Fruit fly (Drosophila melanogaster) whole organism, embryonic: ENCODE measurements around the gene Pxn.

Source experiments
- Antp ChIP-seq: fragments of 200-800 bp; sonication (Bioruptor generic); optimal IDR thresholded peaks from 3 replicates; lab custom pipeline; 2016; ENCODE audit warnings: missing biosample characterization, missing genetic modification characterization
- CG11504 ChIP-seq: fragments of 200-800 bp; sonication (Bioruptor generic); optimal IDR thresholded peaks from 3 replicates; lab custom pipeline; 2019; ENCODE audit warnings: missing biosample characterization, mild to moderate bottlenecking, missing genetic modification characterization, moderate library complexity
- CG13296 ChIP-seq: fragments of 200-800 bp; sonication (Bioruptor generic); optimal IDR thresholded peaks from 3 replicates; lab custom pipeline; 2018; ENCODE audit warnings: missing biosample characterization, mild to moderate bottlenecking, missing genetic modification characterization
- CG14441 ChIP-seq: fragments of 200-800 bp; sonication (Bioruptor generic); IDR thresholded peaks from 2 replicates; pipeline ENCODE4 v1.3.6; 2022; ENCODE audit warnings: missing biosample characterization, missing genetic modification characterization
- CG14710 ChIP-seq: fragments of 200-800 bp; sonication (Bioruptor generic); optimal IDR thresholded peaks from 3 replicates; lab custom pipeline; 2019; ENCODE audit warnings: missing biosample characterization, mild to moderate bottlenecking, missing genetic modification characterization, moderate library complexity
- CG1603 ChIP-seq: fragments of 200-800 bp; sonication (Bioruptor generic); optimal IDR thresholded peaks from 2 replicates; lab custom pipeline; 2019; ENCODE audit warnings: missing biosample characterization, mild to moderate bottlenecking, missing genetic modification characterization, moderate library complexity
- CG1647 ChIP-seq: fragments of 200-800 bp; sonication (Bioruptor generic); optimal IDR thresholded peaks from 3 replicates; lab custom pipeline; 2016; ENCODE audit warnings: missing biosample characterization, missing genetic modification characterization
- CG17186 ChIP-seq: fragments of 200-800 bp; sonication (Bioruptor generic); optimal IDR thresholded peaks from 3 replicates; lab custom pipeline; 2017; ENCODE audit warnings: missing biosample characterization, missing genetic modification reagents, missing genetic modification characterization
- CG30403 ChIP-seq: fragments of 200-800 bp; sonication (Bioruptor generic); optimal IDR thresholded peaks from 3 replicates; lab custom pipeline; 2016; ENCODE audit warnings: missing biosample characterization, missing genetic modification characterization
- CG3163 ChIP-seq: fragments of 200-800 bp; sonication (Bioruptor generic); optimal IDR thresholded peaks from 3 replicates; lab custom pipeline; 2016; ENCODE audit warnings: missing biosample characterization, missing genetic modification characterization
- CG32772 ChIP-seq: fragments of 200-800 bp; sonication (Bioruptor generic); IDR thresholded peaks from 2 replicates; pipeline ENCODE4 v1.3.6; 2022; ENCODE audit warnings: missing biosample characterization, missing genetic modification characterization
- CG6765 ChIP-seq: fragments of 200-800 bp; sonication (Bioruptor generic); optimal IDR thresholded peaks from 3 replicates; lab custom pipeline; 2017; ENCODE audit warnings: missing biosample characterization, mild to moderate bottlenecking, missing genetic modification characterization
- CG6813 ChIP-seq: fragments of 200-800 bp; sonication (Bioruptor generic); optimal IDR thresholded peaks from 2 replicates; lab custom pipeline; 2017; ENCODE audit warnings: missing biosample characterization, missing genetic modification characterization, mild to moderate bottlenecking, moderate library complexity, missing genetic modification reagents
- CG7372 ChIP-seq: fragments of 200-800 bp; sonication (Bioruptor generic); IDR thresholded peaks from 2 replicates; pipeline ENCODE4 v1.3.6; 2022; ENCODE audit warnings: missing biosample characterization, missing genetic modification characterization
- CG7839 ChIP-seq: fragments of 200-800 bp; sonication (Bioruptor generic); optimal IDR thresholded peaks from 3 replicates; lab custom pipeline; 2018; ENCODE audit warnings: missing biosample characterization, mild to moderate bottlenecking, missing genetic modification characterization, moderate library complexity
- CG8281 ChIP-seq: fragments of 200-800 bp; sonication (Bioruptor generic); optimal IDR thresholded peaks from 2 replicates; lab custom pipeline; 2018; ENCODE audit warnings: missing biosample characterization, mild to moderate bottlenecking, missing genetic modification characterization, moderate library complexity
- CG8359 ChIP-seq: fragments of 200-800 bp; sonication (Bioruptor generic); optimal IDR thresholded peaks from 2 replicates; lab custom pipeline; 2017; ENCODE audit warnings: missing biosample characterization, mild to moderate bottlenecking, missing genetic modification characterization, borderline replicate concordance
- CG9932 ChIP-seq: fragments of 200-800 bp; sonication (Bioruptor generic); IDR thresholded peaks from 2 replicates; pipeline ENCODE4 v1.3.6; 2022; ENCODE audit warnings: missing biosample characterization, missing genetic modification characterization
- Chrac-16 ChIP-seq: fragments of 200-800 bp; sonication (Bioruptor generic); optimal IDR thresholded peaks from 3 replicates; lab custom pipeline; 2016; ENCODE audit warnings: missing biosample characterization, missing genetic modification characterization
- Gug ChIP-seq: fragments of 200-800 bp; sonication (Bioruptor generic); IDR thresholded peaks from 4 replicates; pipeline ENCODE4 v1.3.6; 2022; ENCODE audit warnings: missing biosample characterization, missing genetic modification characterization
- Hand ChIP-seq: fragments of 200-800 bp; sonication (Bioruptor generic); optimal IDR thresholded peaks from 2 replicates; lab custom pipeline; 2017; ENCODE audit warnings: mild to moderate bottlenecking, missing biosample characterization, missing genetic modification reagents, missing genetic modification characterization
- Hr51 ChIP-seq, 2 experiments: fragments of 200-800 bp; sonication (Bioruptor generic); optimal IDR thresholded peaks; 2 replicates in 1 of 2; 3 replicates in 1 of 2; lab custom pipeline; 2016 to 2018; ENCODE audit warnings: missing biosample characterization in 2 of 2, missing genetic modification characterization in 2 of 2, mild to moderate bottlenecking in 1 of 2, moderate library complexity in 1 of 2
- Med ChIP-seq: fragments of 200-800 bp; sonication (Bioruptor generic); peaks from one replicate; lab custom pipeline; 2016; ENCODE audit warnings: missing biosample characterization, missing genetic modification characterization, mild to moderate bottlenecking, inconsistent platforms, moderate library complexity
- NC2α ChIP-seq: fragments of 200-800 bp; sonication (Bioruptor generic); optimal IDR thresholded peaks from 2 replicates; lab custom pipeline; 2016; ENCODE audit warnings: missing biosample characterization, missing genetic modification characterization
- Opbp ChIP-seq: fragments of 200-800 bp; sonication (Bioruptor generic); IDR thresholded peaks from 3 replicates; pipeline ENCODE4 v1.3.6; 2022; ENCODE audit warnings: missing biosample characterization, missing genetic modification characterization; ENCODE audit not compliant: partially characterized antibody
- PHDP ChIP-seq: fragments of 200-800 bp; sonication (Bioruptor generic); optimal IDR thresholded peaks from 3 replicates; lab custom pipeline; 2018; ENCODE audit warnings: missing biosample characterization, mild to moderate bottlenecking, missing genetic modification characterization, moderate library complexity
- Rfx ChIP-seq: fragments of 200-800 bp; sonication (Bioruptor generic); IDR thresholded peaks from 2 replicates; pipeline ENCODE4 v1.3.6; 2022; ENCODE audit warnings: missing biosample characterization, missing genetic modification characterization
- Sin3A ChIP-seq: fragments of >200 bp; optimal IDR thresholded peaks from 2 replicates; lab custom pipeline; 2018
- abd-A ChIP-seq: fragments of 200-800 bp; sonication (Bioruptor generic); optimal IDR thresholded peaks from 3 replicates; lab custom pipeline; 2019; ENCODE audit warnings: missing biosample characterization, mild to moderate bottlenecking, missing genetic modification characterization, moderate library complexity
- amos ChIP-seq: fragments of 200-800 bp; sonication (Bioruptor generic); IDR thresholded peaks from 2 replicates; pipeline ENCODE4 v1.3.6; 2022; ENCODE audit warnings: missing biosample characterization, missing genetic modification characterization; ENCODE audit not compliant: partially characterized antibody
- ato ChIP-seq: fragments of 200-800 bp; sonication (Bioruptor generic); IDR thresholded peaks from 2 replicates; pipeline ENCODE4 v1.3.6; 2022; ENCODE audit warnings: missing biosample characterization, missing genetic modification characterization; ENCODE audit not compliant: partially characterized antibody
- chn ChIP-seq: fragments of 200-800 bp; sonication (Bioruptor generic); optimal IDR thresholded peaks from 2 replicates; lab custom pipeline; 2016; ENCODE audit warnings: missing biosample characterization, missing genetic modification characterization
- cwo ChIP-seq: fragments of 200-800 bp; sonication (Bioruptor generic); optimal IDR thresholded peaks from 3 replicates; lab custom pipeline; 2017; ENCODE audit warnings: missing biosample characterization, missing genetic modification characterization, mild to moderate bottlenecking, moderate library complexity, missing genetic modification reagents
- dm ChIP-seq: fragments of 200-800 bp; sonication (Bioruptor generic); optimal IDR thresholded peaks from 3 replicates; lab custom pipeline; 2016; ENCODE audit warnings: missing biosample characterization, missing genetic modification characterization
- esg ChIP-seq: fragments of 200-800 bp; sonication (Bioruptor generic); conservative IDR thresholded peaks from 2 replicates; pipeline ENCODE4 v1.3.6; 2022; ENCODE audit warnings: missing biosample characterization, missing genetic modification characterization
- fd3F ChIP-seq: fragments of 200-800 bp; sonication (Bioruptor generic); optimal IDR thresholded peaks from 2 replicates; lab custom pipeline; 2018; ENCODE audit warnings: missing biosample characterization, mild to moderate bottlenecking, missing genetic modification characterization, moderate library complexity
- hbn ChIP-seq: fragments of 200-800 bp; sonication (Bioruptor generic); IDR thresholded peaks from 2 replicates; pipeline ENCODE4 v1.3.6; 2022; ENCODE audit warnings: missing biosample characterization, missing genetic modification characterization; ENCODE audit not compliant: partially characterized antibody
- ind ChIP-seq: fragments of 200-800 bp; sonication (Bioruptor generic); optimal IDR thresholded peaks from 3 replicates; lab custom pipeline; 2016; ENCODE audit warnings: missing biosample characterization, missing genetic modification characterization
- insv ChIP-seq, 2 experiments: fragments of 200-800 bp; sonication (Bioruptor generic); optimal IDR thresholded peaks; 3 replicates each; lab custom pipeline; 2016 to 2018; ENCODE audit warnings: missing biosample characterization in 2 of 2, missing genetic modification characterization in 2 of 2
- jigr1 ChIP-seq: fragments of 200-800 bp; sonication (Bioruptor generic); IDR thresholded peaks from 3 replicates; pipeline ENCODE4 v1.3.6; 2022; ENCODE audit warnings: missing biosample characterization, missing genetic modification characterization
- odd ChIP-seq: fragments of 200-800 bp; sonication (Bioruptor generic); optimal IDR thresholded peaks from 2 replicates; lab custom pipeline; 2017; ENCODE audit warnings: missing biosample characterization, mild to moderate bottlenecking, missing genetic modification characterization
- pan ChIP-seq, 4 experiments: fragments of >200 bp in 3 of 4; fragments of 200-800 bp in 1 of 4; sonication (Bioruptor generic) in 1 of 4; optimal IDR thresholded peaks in 3 of 4; IDR thresholded peaks in 1 of 4; 2 replicates each; pipeline versions ENCODE4 v1.3.6 to Lab custom; 2017 to 2022; ENCODE audit warnings: missing biosample characterization in 2 of 4, missing genetic modification characterization in 2 of 4, mixed read lengths in 1 of 4
- pita ChIP-seq: fragments of 200-800 bp; sonication (Bioruptor generic); optimal IDR thresholded peaks from 2 replicates; lab custom pipeline; 2017; ENCODE audit warnings: missing biosample characterization, mild to moderate bottlenecking, missing genetic modification characterization
- repo ChIP-seq: fragments of 200-800 bp; sonication (Bioruptor generic); optimal IDR thresholded peaks from 2 replicates; lab custom pipeline; 2016; ENCODE audit warnings: missing biosample characterization, missing genetic modification characterization
- sima ChIP-seq: fragments of 200-800 bp; sonication (Bioruptor generic); optimal IDR thresholded peaks from 2 replicates; lab custom pipeline; 2016; ENCODE audit warnings: missing biosample characterization, missing genetic modification characterization
- trem ChIP-seq: fragments of 200-800 bp; optimal IDR thresholded peaks from 3 replicates; lab custom pipeline; 2019; ENCODE audit warnings: missing biosample characterization, mild to moderate bottlenecking, missing genetic modification characterization, moderate library complexity
- tx ChIP-seq: fragments of 200-800 bp; sonication (Bioruptor generic); optimal IDR thresholded peaks from 2 replicates; lab custom pipeline; 2016; ENCODE audit warnings: missing biosample characterization, missing genetic modification characterization
- unpg ChIP-seq: fragments of 200-800 bp; sonication (Bioruptor generic); optimal IDR thresholded peaks from 3 replicates; lab custom pipeline; 2018; ENCODE audit warnings: missing biosample characterization, mild to moderate bottlenecking, missing genetic modification characterization, moderate library complexity
- wdn ChIP-seq: fragments of 200-800 bp; sonication (Bioruptor generic); IDR thresholded peaks from 2 replicates; pipeline ENCODE4 v1.3.6; 2022; ENCODE audit warnings: missing biosample characterization, missing genetic modification characterization
- yki ChIP-seq: fragments of >200 bp; optimal IDR thresholded peaks from 3 replicates; lab custom pipeline; 2018

The Pxn gene

DNA sequence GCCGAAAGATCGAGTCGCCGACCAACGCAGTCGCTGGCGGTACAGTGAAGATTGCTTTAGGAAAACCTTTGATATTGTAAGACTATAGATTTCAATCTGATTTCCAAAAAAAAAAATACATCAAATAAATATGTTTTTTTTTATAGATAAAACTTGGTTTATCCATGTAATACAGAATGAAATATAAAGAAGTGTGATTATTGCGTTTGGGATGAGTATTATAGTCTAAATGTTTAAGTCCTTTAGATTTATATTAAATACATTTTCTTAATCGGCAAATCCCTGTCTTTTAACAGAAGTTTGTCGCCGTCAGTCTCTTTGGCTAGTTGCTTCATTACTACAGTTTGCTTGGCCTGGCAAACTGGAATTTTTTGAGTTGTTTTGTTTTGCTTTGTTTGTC is 48.0 kb downstream of the Pxn start (continued):
- TF ChIP-seq CG32772 (peak; percentile 47; the same call in 1 of the 2 replicates), yki (no peak), CG6765 (GFP tag; lab: Kevin White, UChicago) (peak; percentile 19), unpg (GFP tag; lab: Kevin White, UChicago) (peak; percentile 15), sima (GFP tag; lab: Kevin White, UChicago) (no peak), wdn (GFP tag; lab: Robert Waterston, UW) (no peak), CG9932 (GFP tag; lab: Robert Waterston, UW) (peak; percentile 31; the same call in 1 of the 2 replicates), esg (GFP tag; lab: Robert Waterston, UW) (peak; percentile 49), ind (GFP tag; lab: Kevin White, UChicago) (no peak), Chrac-16 (GFP tag; lab: Kevin White, UChicago) (no peak), Hr51 (GFP tag; optimal IDR thresholded peaks at IDR 0.05; lab: Kevin White, UChicago) (peak in 1 of 2 experiments; percentile 56), CG11504 (tag; lab: Kevin White, UChicago) (peak; percentile 48), CG1603 (tag; lab: Kevin White, UChicago) (no peak), Antp (GFP tag; lab: Kevin White, UChicago) (no peak), trem (no peak), CG13296 (GFP tag; lab: Kevin White, UChicago) (no peak), repo (GFP tag; lab: Kevin White, UChicago) (no peak), pita (GFP tag; lab: Kevin White, UChicago) (no peak), ato (GFP tag; lab: Robert Waterston, UW) (no peak), Opbp (GFP tag; lab: Robert Waterston, UW) (no peak), tx (GFP tag; lab: Kevin White, UChicago) (no peak), fd3F (GFP tag; lab: Kevin White, UChicago) (peak; percentile 51), CG8281 (tag; lab: Kevin White, UChicago) (no peak), amos (GFP tag; lab: Robert Waterston, UW) (no peak), cwo (GFP tag; lab: Kevin White, UChicago) (no peak), CG8359 (GFP tag; lab: Kevin White, UChicago) (no peak), insv (GFP tag; optimal IDR thresholded peaks at IDR 0.05; lab: Kevin White, UChicago) (no peak), Hand (GFP tag; lab: Kevin White, UChicago) (no peak), CG3163 (GFP tag; lab: Kevin White, UChicago) (no peak), Sin3A (lab: Kevin White, UChicago) (no peak), abd-A (tag; lab: Kevin White, UChicago) (no peak), CG14441 (GFP tag; lab: Robert Waterston, UW) (peak; percentile 53; the same call in 1 of the 2 replicates), NC2α (no peak), odd (GFP tag; lab: Kevin White, UChicago) (no peak), hbn (GFP tag; lab: Robert Waterston, UW) (no peak), CG17186 (no peak), CG7839 (tag; lab: Kevin White, UChicago) (peak; percentile 66), pan (optimal IDR thresholded peaks at IDR 0.05; lab: Kevin White, UChicago) (no peak), pan (GFP tag; optimal IDR thresholded peaks at IDR 0.05 in 1 of 2, IDR thresholded peaks at IDR 0.05 in 1 of 2) (peak in 1 of 2 experiments; percentile 66), CG14710 (tag; lab: Kevin White, UChicago) (no peak), jigr1 (GFP tag; lab: Robert Waterston, UW) (no peak), CG30403 (GFP tag; lab: Kevin White, UChicago) (peak; percentile 7), chn (no peak), Rfx (GFP tag; lab: Robert Waterston, UW) (peak; percentile 59), CG1647 (no peak), CG7372 (GFP tag; lab: Robert Waterston, UW) (no peak), dm (no peak), PHDP (tag; lab: Kevin White, UChicago) (peak; percentile 4), Med (GFP tag; lab: Kevin White, UChicago) (no peak), Gug (GFP tag; lab: Robert Waterston, UW) (0 out of 4 replicates have a peak, but pooled peaks have one; percentile 7), CG6813 (GFP tag; lab: Kevin White, UChicago) (no peak)
